Fruit fly (Drosophila melanogaster) whole organism, embryonic: ENCODE data around the gene Nse1.
A peak's percentile ranks its signal among the peaks of the same experiment; 100 is the strongest.

ENCODE experiments used
- Blimp-1 ChIP-seq: fragments of 200-800 bp; sonication (Bioruptor generic); optimal IDR thresholded peaks from 3 replicates; lab custom pipeline; 2018; ENCODE audit warnings: missing biosample characterization, missing genetic modification characterization, mild to moderate bottlenecking, moderate library complexity, missing genetic modification reagents
- BtbVII ChIP-seq: fragments of 200-800 bp; sonication (Bioruptor generic); optimal IDR thresholded peaks from 3 replicates; lab custom pipeline; 2017; ENCODE audit warnings: missing biosample characterization, mild to moderate bottlenecking, missing genetic modification characterization
- CG10274 ChIP-seq: fragments of 200-800 bp; sonication (Bioruptor generic); optimal IDR thresholded peaks from 3 replicates; lab custom pipeline; 2017; ENCODE audit warnings: missing biosample characterization, mild to moderate bottlenecking, missing genetic modification characterization
- CG10431 ChIP-seq: fragments of 200-800 bp; sonication (Bioruptor generic); optimal IDR thresholded peaks from 3 replicates; lab custom pipeline; 2018; ENCODE audit warnings: missing biosample characterization, mild to moderate bottlenecking, missing genetic modification characterization
- CG11504 ChIP-seq: fragments of 200-800 bp; sonication (Bioruptor generic); optimal IDR thresholded peaks from 3 replicates; lab custom pipeline; 2019; ENCODE audit warnings: missing biosample characterization, mild to moderate bottlenecking, missing genetic modification characterization, moderate library complexity
- CG11695 ChIP-seq: fragments of 200-800 bp; sonication (Bioruptor generic); IDR thresholded peaks from 3 replicates; pipeline ENCODE4 v1.3.6; 2022; ENCODE audit warnings: missing biosample characterization, missing genetic modification characterization
- CG12104 ChIP-seq: fragments of 200-800 bp; sonication (Bioruptor generic); optimal IDR thresholded peaks from 3 replicates; lab custom pipeline; 2016; ENCODE audit warnings: missing biosample characterization, missing genetic modification characterization
- CG1233 ChIP-seq: fragments of 200-800 bp; sonication (Bioruptor generic); optimal IDR thresholded peaks from 4 replicates; lab custom pipeline; 2018; ENCODE audit warnings: missing biosample characterization, mild to moderate bottlenecking, missing genetic modification characterization
- CG12391 ChIP-seq: fragments of 200-800 bp; sonication (Bioruptor generic); optimal IDR thresholded peaks from 3 replicates; lab custom pipeline; 2018; ENCODE audit warnings: missing biosample characterization, mild to moderate bottlenecking, missing genetic modification characterization, moderate library complexity
- CG13123 ChIP-seq: fragments of 200-800 bp; sonication (Bioruptor generic); optimal IDR thresholded peaks from 2 replicates; lab custom pipeline; 2016; ENCODE audit warnings: missing biosample characterization, missing genetic modification characterization
- CG13296 ChIP-seq: fragments of 200-800 bp; sonication (Bioruptor generic); optimal IDR thresholded peaks from 3 replicates; lab custom pipeline; 2018; ENCODE audit warnings: missing biosample characterization, mild to moderate bottlenecking, missing genetic modification characterization
- CG15601 ChIP-seq: fragments of 200-800 bp; sonication (Bioruptor generic); optimal IDR thresholded peaks from 3 replicates; lab custom pipeline; 2019; ENCODE audit warnings: missing biosample characterization, mild to moderate bottlenecking, missing genetic modification characterization, moderate library complexity
- CG1603 ChIP-seq: fragments of 200-800 bp; sonication (Bioruptor generic); optimal IDR thresholded peaks from 2 replicates; lab custom pipeline; 2019; ENCODE audit warnings: missing biosample characterization, mild to moderate bottlenecking, missing genetic modification characterization, moderate library complexity
- CG2199 ChIP-seq: fragments of 200-800 bp; sonication (Bioruptor generic); IDR thresholded peaks from 3 replicates; pipeline ENCODE4 v1.3.6; 2022; ENCODE audit warnings: missing biosample characterization, missing genetic modification characterization
- CG2712 ChIP-seq: fragments of 200-800 bp; optimal IDR thresholded peaks from 3 replicates; lab custom pipeline; 2019; ENCODE audit warnings: missing biosample characterization, mild to moderate bottlenecking, missing genetic modification characterization, moderate library complexity
- CG30403 ChIP-seq: fragments of 200-800 bp; sonication (Bioruptor generic); optimal IDR thresholded peaks from 3 replicates; lab custom pipeline; 2016; ENCODE audit warnings: missing biosample characterization, missing genetic modification characterization
- CG31441 ChIP-seq: fragments of 200-800 bp; sonication (Bioruptor generic); IDR thresholded peaks from 2 replicates; pipeline ENCODE4 v1.3.6; 2022; ENCODE audit warnings: missing biosample characterization, missing genetic modification characterization
- CG6689 ChIP-seq: fragments of 200-800 bp; sonication (Bioruptor generic); IDR thresholded peaks from 2 replicates; pipeline ENCODE4 v1.3.6; 2022; ENCODE audit warnings: missing biosample characterization, missing genetic modification characterization
- CG8290 ChIP-seq, 3 experiments: fragments of 200-800 bp; sonication (Bioruptor generic); optimal IDR thresholded peaks; 2 replicates each; lab custom pipeline; 2016 to 2019; ENCODE audit warnings: missing biosample characterization in 3 of 3, missing genetic modification characterization in 3 of 3, mild to moderate bottlenecking in 2 of 3, moderate library complexity in 1 of 3
- Chrac-16 ChIP-seq: fragments of 200-800 bp; sonication (Bioruptor generic); optimal IDR thresholded peaks from 3 replicates; lab custom pipeline; 2016; ENCODE audit warnings: missing biosample characterization, missing genetic modification characterization
- D19A ChIP-seq: fragments of 200-800 bp; optimal IDR thresholded peaks from 3 replicates; lab custom pipeline; 2019; ENCODE audit warnings: missing biosample characterization, mild to moderate bottlenecking, missing genetic modification characterization, moderate library complexity
- Dll ChIP-seq: fragments of 200-800 bp; sonication (Bioruptor generic); IDR thresholded peaks from 4 replicates; pipeline ENCODE4 v1.3.6; 2022; ENCODE audit warnings: missing biosample characterization, missing genetic modification characterization; ENCODE audit not compliant: partially characterized antibody
- Hr39 ChIP-seq: fragments of >200 bp; optimal IDR thresholded peaks from 2 replicates; lab custom pipeline; 2017
- Hr78 ChIP-seq, 2 experiments: fragments of 200-800 bp in 1 of 2; fragments of >200 bp in 1 of 2; sonication (Bioruptor generic) in 1 of 2; optimal IDR thresholded peaks; 2 replicates each; lab custom pipeline; 2017 to 2019; ENCODE audit warnings: missing biosample characterization in 2 of 2, missing genetic modification characterization in 2 of 2, mild to moderate bottlenecking in 1 of 2, moderate library complexity in 1 of 2
- Hsf ChIP-seq: fragments of 200-800 bp; sonication (Bioruptor generic); optimal IDR thresholded peaks from 3 replicates; lab custom pipeline; 2016; ENCODE audit warnings: missing biosample characterization, missing genetic modification characterization
- Med ChIP-seq: fragments of 200-800 bp; sonication (Bioruptor generic); peaks from one replicate; lab custom pipeline; 2016; ENCODE audit warnings: missing biosample characterization, missing genetic modification characterization, mild to moderate bottlenecking, inconsistent platforms, moderate library complexity
- Nf-YC ChIP-seq: fragments of 200-800 bp; optimal IDR thresholded peaks from 3 replicates; lab custom pipeline; 2019; ENCODE audit warnings: missing biosample characterization, mild to moderate bottlenecking, missing genetic modification characterization, moderate library complexity
- PHDP ChIP-seq: fragments of 200-800 bp; sonication (Bioruptor generic); optimal IDR thresholded peaks from 3 replicates; lab custom pipeline; 2018; ENCODE audit warnings: missing biosample characterization, mild to moderate bottlenecking, missing genetic modification characterization, moderate library complexity
- Scr ChIP-seq: fragments of 200-800 bp; sonication (Bioruptor generic); IDR thresholded peaks from 2 replicates; pipeline ENCODE4 v1.3.6; 2022; ENCODE audit warnings: missing biosample characterization, missing genetic modification characterization; ENCODE audit not compliant: partially characterized antibody
- Sox102F ChIP-seq: fragments of 200-800 bp; sonication (Bioruptor generic); optimal IDR thresholded peaks from 2 replicates; lab custom pipeline; 2018; ENCODE audit warnings: missing biosample characterization, mild to moderate bottlenecking, missing genetic modification characterization, moderate library complexity
- chif ChIP-seq, 2 experiments: fragments of 200-800 bp; sonication (Bioruptor generic); optimal IDR thresholded peaks; 3 replicates each; lab custom pipeline; 2016; ENCODE audit warnings: missing biosample characterization in 2 of 2, missing genetic modification characterization in 2 of 2
- dmrt99B ChIP-seq: fragments of 200-800 bp; sonication (Bioruptor generic); optimal IDR thresholded peaks from 2 replicates; lab custom pipeline; 2018; ENCODE audit warnings: missing biosample characterization, mild to moderate bottlenecking, missing genetic modification characterization, moderate library complexity
- lab ChIP-seq: fragments of 200-800 bp; sonication (Bioruptor generic); optimal IDR thresholded peaks from 3 replicates; lab custom pipeline; 2017; ENCODE audit warnings: missing biosample characterization, missing genetic modification characterization, mild to moderate bottlenecking, moderate library complexity, missing genetic modification reagents
- sc ChIP-seq, 3 experiments: fragments of >200 bp in 2 of 3; fragments of 200-800 bp in 1 of 3; sonication (Bioruptor generic) in 1 of 3; optimal IDR thresholded peaks; 2 replicates in 2 of 3; 3 replicates in 1 of 3; lab custom pipeline; 2017; ENCODE audit warnings: mild to moderate bottlenecking in 1 of 3, missing biosample characterization in 1 of 3, missing genetic modification characterization in 1 of 3, missing genetic modification reagents in 1 of 3
- sens ChIP-seq: fragments of 200-800 bp; sonication (Bioruptor generic); peaks from one replicate; lab custom pipeline; 2016; ENCODE audit warnings: missing biosample characterization, missing genetic modification characterization
- vvl ChIP-seq: fragments of 200-800 bp; sonication (Bioruptor generic); IDR thresholded peaks from 2 replicates; pipeline ENCODE4 v1.3.6; 2022; ENCODE audit warnings: missing biosample characterization, missing genetic modification characterization
- wek ChIP-seq: fragments of 200-800 bp; sonication (Bioruptor generic); optimal IDR thresholded peaks from 3 replicates; lab custom pipeline; 2018; ENCODE audit warnings: missing biosample characterization, mild to moderate bottlenecking, missing genetic modification characterization, moderate library complexity

The Nse1 gene

dm6 chr2L:6693794-6694254, 16.4 kb upstream of the Nse1 start (continued):
- TF ChIP-seq Dll = no peak
- TF ChIP-seq chif (GFP tag; optimal IDR thresholded peaks at IDR 0.05; lab: Kevin White, UChicago) = peak in 1 of 2 experiments; percentile 44
- peak; percentile 9 for TF ChIP-seq lab (GFP tag; lab: Kevin White, UChicago)
- TF ChIP-seq CG11695 (GFP tag; lab: Robert Waterston, UW) = 0 out of 3 replicates have a peak, but pooled peaks have one; percentile 26
- peak; percentile 77 for TF ChIP-seq CG2712 (tag; lab: Kevin White, UChicago)
- TF ChIP-seq Nf-YC = peak; percentile 36
- peak; percentile 45 for TF ChIP-seq CG6689 (GFP tag; lab: Robert Waterston, UW)
- peak; percentile 5 for TF ChIP-seq CG1603 (tag; lab: Kevin White, UChicago)
- peak in 1 of 2 experiments; percentile 22 for TF ChIP-seq Hr78 (GFP tag; optimal IDR thresholded peaks at IDR 0.05; lab: Kevin White, UChicago)
- TF ChIP-seq CG13296 (GFP tag; lab: Kevin White, UChicago) = peak; percentile 28
- no peak for TF ChIP-seq CG10274
- peak; percentile 70 for TF ChIP-seq CG31441 (GFP tag; lab: Robert Waterston, UW)
- no peak for TF ChIP-seq sc (optimal IDR thresholded peaks at IDR 0.05; lab: Kevin White, UChicago)
- peak; percentile 37 for TF ChIP-seq sc (GFP tag; optimal IDR thresholded peaks at IDR 0.05; lab: Kevin White, UChicago)
- peak; percentile 21 for TF ChIP-seq Hsf (GFP tag; lab: Kevin White, UChicago)
- peak; percentile 29 for TF ChIP-seq Blimp-1 (GFP tag; lab: Kevin White, UChicago)
- peak; percentile 63 for TF ChIP-seq CG12391 (tag; lab: Kevin White, UChicago)
- peak; percentile 50 for TF ChIP-seq PHDP (tag; lab: Kevin White, UChicago)
- no peak for TF ChIP-seq CG13123 (GFP tag; lab: Kevin White, UChicago)
- TF ChIP-seq Chrac-16 (GFP tag; lab: Kevin White, UChicago) = no peak
- peak; percentile 38 for TF ChIP-seq CG1233 (GFP tag; lab: Kevin White, UChicago)
- TF ChIP-seq CG8290 (GFP tag; optimal IDR thresholded peaks at IDR 0.05; lab: Kevin White, UChicago) = peak; percentile 25
- no peak for TF ChIP-seq CG8290 (tag; optimal IDR thresholded peaks at IDR 0.05; lab: Kevin White, UChicago)
- TF ChIP-seq CG10431 = peak; percentile 10
- peak; percentile 19 for TF ChIP-seq CG12104 (GFP tag; lab: Kevin White, UChicago)
- peak; percentile 70 for TF ChIP-seq CG30403 (GFP tag; lab: Kevin White, UChicago)
- peak; percentile 29 for TF ChIP-seq CG15601 (tag; lab: Kevin White, UChicago)
- TF ChIP-seq dmrt99B (tag; lab: Kevin White, UChicago) = peak; percentile 75
- no peak for TF ChIP-seq Scr
- TF ChIP-seq BtbVII (GFP tag; lab: Kevin White, UChicago) = peak; percentile 57
- TF ChIP-seq, all 482 proteins: peak for 139

- TF ChIP-seq sens = peak; percentile 75
- TF ChIP-seq Med (GFP tag; lab: Kevin White, UChicago) = peak; percentile 64
- peak; percentile 24 for TF ChIP-seq Sox102F (GFP tag; lab: Kevin White, UChicago)
- no peak for TF ChIP-seq Hr39
- TF ChIP-seq vvl (GFP tag; lab: Robert Waterston, UW) = 0 out of 2 replicates have a peak, but pooled peaks have one; percentile 7
- peak; percentile 58 for TF ChIP-seq D19A (tag; lab: Kevin White, UChicago)
- TF ChIP-seq CG2199 (GFP tag; lab: Robert Waterston, UW) = no peak
- peak; percentile 10 for TF ChIP-seq CG11504
- no peak for TF ChIP-seq wek (GFP tag; lab: Kevin White, UChicago)
- TF ChIP-seq, all 482 proteins: peak for 6
Measured at dm6 chr2L:6692048-6692447, 14.6 kb upstream of the Nse1 start.
